Worm (Caenorhabditis elegans): ENCODE data around the gene R08D7.5.

The R08D7.5 gene

ce11 chrIII:8956146-8956646 is 17.7 kb upstream of the R08D7.5 start, which contains the start of the genes ZK643.5 and ZK643.2 (continued):
- TF ChIP-seq vab-15 (tag; optimal IDR thresholded peaks at IDR 0.05) = no peak
- peak; percentile 26 to 72 (median 38) for TF ChIP-seq ceh-82 (tag; optimal IDR thresholded peaks at IDR 0.05)
- TF ChIP-seq snu-23 (GFP tag; optimal IDR thresholded peaks at IDR 0.05) = peak; percentile 80
- no peak for TF ChIP-seq zip-4 (GFP tag; optimal IDR thresholded peaks at IDR 0.05)
- TF ChIP-seq nhr-71 (tag; optimal IDR thresholded peaks at IDR 0.05) = peak; percentile 80
- TF ChIP-seq nhr-85 (tag) = peak; percentile 45
- peak; percentile 65 for TF ChIP-seq egl-13 (tag; optimal IDR thresholded peaks at IDR 0.05)
- TF ChIP-seq hlh-4 (tag; optimal IDR thresholded peaks at IDR 0.05) = no peak
- TF ChIP-seq jun-1 (tag; optimal IDR thresholded peaks at IDR 0.05) = no peak
- peak; percentile 57 to 79 for TF ChIP-seq efl-1 (optimal IDR thresholded peaks at IDR 0.05)
- TF ChIP-seq efl-1 (GFP tag; optimal IDR thresholded peaks at IDR 0.05 in 1 of 2) = peak; percentile 82 to 96
- TF ChIP-seq lin-14 (GFP tag; optimal IDR thresholded peaks at IDR 0.05) = peak; percentile 70
- TF ChIP-seq fkh-8 (tag; optimal IDR thresholded peaks at IDR 0.05) = peak; percentile 27
- TF ChIP-seq pax-3 (tag; optimal IDR thresholded peaks at IDR 0.05) = no peak
- TF ChIP-seq sup-37 (GFP tag; optimal IDR thresholded peaks at IDR 0.05) = no peak
- TF ChIP-seq ama-1 (optimal IDR thresholded peaks at IDR 0.05) = no peak
- TF ChIP-seq irx-1 (tag; optimal IDR thresholded peaks at IDR 0.05) = peak; percentile 8
- TF ChIP-seq nhr-28 (tag; optimal IDR thresholded peaks at IDR 0.05) = no peak
- TF ChIP-seq unc-130 (tag; optimal IDR thresholded peaks at IDR 0.05) = peak; percentile 26
- TF ChIP-seq nhr-76 (tag; optimal IDR thresholded peaks at IDR 0.05) = no peak
- TF ChIP-seq pag-3 (tag; optimal IDR thresholded peaks at IDR 0.05; ENCODE audit: borderline replicate concordance, insufficient read depth) = no peak
- no peak for TF ChIP-seq C34B4.2 (tag; optimal IDR thresholded peaks at IDR 0.05)
- TF ChIP-seq C04F5.9 (tag; optimal IDR thresholded peaks at IDR 0.05) = peak; percentile 44
- peak; percentile 47 for TF ChIP-seq nhr-90 (tag; optimal IDR thresholded peaks at IDR 0.05; ENCODE audit: poor library complexity)
- no peak for TF ChIP-seq hpl-2 (GFP tag; optimal IDR thresholded peaks at IDR 0.05)
- peak in 1 of 6 experiments; percentile 56 for TF ChIP-seq elt-3 (tag; optimal IDR thresholded peaks at IDR 0.05)
- TF ChIP-seq mef-2 (tag; optimal IDR thresholded peaks at IDR 0.05) = no peak
- TF ChIP-seq unc-62 (GFP tag; optimal IDR thresholded peaks at IDR 0.05) = no peak
- no peak for TF ChIP-seq efl-3 (GFP tag; optimal IDR thresholded peaks at IDR 0.05)

ce11 chrIII:8960664-8961063 is 13.3 kb upstream of the R08D7.5 start, which contains the start of gene ZK643.6:
Gene ZK643.6, minus strand, starts transcription at chrIII:8960764.
- no peak for TF ChIP-seq efl-1 (optimal IDR thresholded peaks at IDR 0.05)
- TF ChIP-seq efl-1 (GFP tag; optimal IDR thresholded peaks at IDR 0.05 in 1 of 2) = peak in 1 of 2 experiments; percentile 33
- no peak for TF ChIP-seq snu-23 (GFP tag; optimal IDR thresholded peaks at IDR 0.05)
- TF ChIP-seq hlh-17 (GFP tag; optimal IDR thresholded peaks at IDR 0.05; ENCODE audit: borderline replicate concordance) = no peak
- no peak for TF ChIP-seq unc-98 (GFP tag; IDR thresholded peaks at IDR 0.05)
- peak; percentile 1 for TF ChIP-seq dsc-1 (tag; optimal IDR thresholded peaks at IDR 0.05)
- TF ChIP-seq pqm-1 (tag; optimal IDR thresholded peaks at IDR 0.05) = no peak
- TF ChIP-seq unc-130 (tag; optimal IDR thresholded peaks at IDR 0.05) = no peak

- TF ChIP-seq sup-37 (GFP tag; optimal IDR thresholded peaks at IDR 0.05) (no peak), swsn-7 (tag; optimal IDR thresholded peaks at IDR 0.05) (no peak), nhr-20 (tag; optimal IDR thresholded peaks at IDR 0.05) (no peak), unc-130 (tag; optimal IDR thresholded peaks at IDR 0.05) (no peak), alr-1 (tag; optimal IDR thresholded peaks at IDR 0.05; ENCODE audit: borderline replicate concordance) (no peak), aly-2 (tag; optimal IDR thresholded peaks at IDR 0.05) (no peak), fkh-10 (GFP tag; optimal IDR thresholded peaks at IDR 0.05) (no peak)
Measured at ce11 chrIII:8961993-8962392, 11.9 kb upstream of the R08D7.5 start, which contains the start of gene grl-25. Gene grl-25, plus strand, starts transcription at chrIII:8962293.
